Worm (Caenorhabditis elegans): ENCODE results near the gene nhr-228.

nhr-228 gene

DNA sequence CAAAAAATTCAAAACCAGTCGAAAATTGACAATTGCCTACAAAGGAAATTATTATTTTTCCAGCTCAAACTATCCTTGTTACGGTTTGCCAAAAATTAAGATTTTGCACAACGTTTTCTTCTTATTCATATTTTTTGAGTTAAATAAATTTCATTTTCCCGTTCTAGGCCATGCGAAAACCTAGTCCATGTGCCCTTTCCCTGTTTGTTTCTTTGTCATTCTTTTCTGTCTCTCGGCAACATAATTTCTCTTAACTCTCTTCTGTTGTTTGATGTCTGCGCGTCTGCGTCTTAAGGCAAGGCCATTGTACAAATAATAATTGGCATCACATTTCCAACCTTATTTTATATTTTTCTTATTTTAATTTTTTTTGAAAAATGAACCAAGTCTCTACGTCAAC, at the start of gene nhr-228 (continued):
- no peak for TF ChIP-seq pat-9 (tag; optimal IDR thresholded peaks at IDR 0.05)
- no peak for TF ChIP-seq ceh-6 (GFP tag; optimal IDR thresholded peaks at IDR 0.05)
- no peak for TF ChIP-seq pqm-1 (tag; optimal IDR thresholded peaks at IDR 0.05)

DNA sequence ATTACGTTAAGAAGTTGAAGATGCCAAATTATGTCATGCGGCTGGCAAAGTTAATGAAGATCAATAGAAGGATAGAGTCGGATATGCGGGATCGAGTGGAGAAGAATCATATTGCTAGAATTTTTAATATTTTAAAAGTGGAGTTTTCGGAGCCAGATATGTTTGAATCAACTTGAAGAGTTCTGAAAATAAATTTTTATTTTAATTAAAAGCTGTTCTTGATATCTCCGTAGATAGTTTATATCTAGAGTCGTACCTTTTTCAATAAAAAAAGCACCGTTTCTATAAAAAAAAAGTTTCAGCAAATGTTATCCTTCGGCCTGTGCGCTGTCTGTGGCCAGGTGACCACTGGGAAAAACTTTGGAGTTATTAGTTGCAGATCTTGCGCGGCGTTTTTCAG, 48.4 kb upstream of the nhr-228 start, which contains the start of gene nhr-96:
nhr-96 (plus strand) TSS at position 301 of the 400 bp plus-strand sequence.
- TF ChIP-seq ceh-6 (GFP tag; optimal IDR thresholded peaks at IDR 0.05) (no peak), Y22D7AL.16 (tag; optimal IDR thresholded peaks at IDR 0.05) (no peak), dve-1 (tag; optimal IDR thresholded peaks at IDR 0.05) (no peak), nhr-11 (tag; optimal IDR thresholded peaks at IDR 0.05) (no peak), madf-2 (tag; optimal IDR thresholded peaks at IDR 0.05) (no peak), ceh-34 (tag; optimal IDR thresholded peaks at IDR 0.05) (no peak), ama-1 (optimal IDR thresholded peaks at IDR 0.05) (no peak), zip-5 (tag; optimal IDR thresholded peaks at IDR 0.05) (no peak), F13H6.1 (tag; optimal IDR thresholded peaks at IDR 0.05) (no peak)

DNA sequence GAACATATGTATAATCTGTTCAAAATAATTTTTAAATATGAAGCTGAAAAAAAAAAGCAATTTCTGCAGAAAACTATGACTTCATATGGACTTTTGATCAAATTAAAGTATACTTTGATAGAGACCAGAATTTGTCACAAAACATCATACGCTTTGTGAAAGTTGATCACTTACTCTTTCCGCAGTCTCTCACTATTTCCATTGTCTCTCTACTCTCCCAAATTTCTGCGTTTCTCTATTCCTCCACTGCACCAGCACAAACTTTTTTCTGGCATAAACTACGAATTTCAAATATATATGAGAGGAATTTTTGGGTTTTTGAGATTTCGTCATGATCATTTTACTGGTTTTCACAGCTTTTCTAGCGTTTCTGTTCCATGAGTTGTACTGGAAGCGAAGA, 45.7 kb upstream of the nhr-228 start, which contains the start of gene cyp-33C4:
cyp-33C4 (plus strand) TSS at position 293 of the 400 bp plus-strand sequence.
- TF ChIP-seq ceh-22 (tag; optimal IDR thresholded peaks at IDR 0.05) (no peak), rnt-1 (tag; optimal IDR thresholded peaks at IDR 0.05) (no peak), ceh-19 (GFP tag; optimal IDR thresholded peaks at IDR 0.05) (no peak), fax-1 (tag; optimal IDR thresholded peaks at IDR 0.05) (no peak), Y22D7AL.16 (tag; optimal IDR thresholded peaks at IDR 0.05) (no peak), elt-2 (tag; optimal IDR thresholded peaks at IDR 0.05) (no peak)

DNA sequence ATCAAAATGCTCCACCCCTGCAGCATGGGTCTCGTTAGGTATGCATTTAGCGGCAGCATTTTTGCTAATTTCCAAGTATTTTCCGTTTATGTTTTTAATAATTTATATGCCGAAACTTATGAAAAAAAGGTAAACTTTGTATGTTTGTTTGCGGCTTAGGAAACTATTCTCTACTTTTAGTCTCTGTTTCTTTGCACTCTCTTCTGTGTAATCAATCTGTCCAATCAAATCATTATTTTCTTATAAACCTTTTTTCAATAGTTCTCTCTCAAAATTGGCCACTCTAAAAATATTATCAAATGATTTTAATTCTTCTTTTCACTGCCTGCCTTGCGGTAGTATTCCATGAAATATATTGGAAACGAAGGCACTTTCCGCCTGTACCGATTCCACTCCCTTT, 43.5 kb upstream of the nhr-228 start:
- TF ChIP-seq sdc-2 (tag; optimal IDR thresholded peaks at IDR 0.05) = no peak
- no peak for TF ChIP-seq ztf-16 (tag; optimal IDR thresholded peaks at IDR 0.05)
- no peak for TF ChIP-seq madf-2 (tag; optimal IDR thresholded peaks at IDR 0.05)
- TF ChIP-seq hlh-8 (tag; optimal IDR thresholded peaks at IDR 0.05) = no peak
- no peak for TF ChIP-seq pqm-1 (tag; optimal IDR thresholded peaks at IDR 0.05)
- TF ChIP-seq sox-4 (tag; optimal IDR thresholded peaks at IDR 0.05) = no peak
- TF ChIP-seq unc-55 (GFP tag; optimal IDR thresholded peaks at IDR 0.05) = no peak
- TF ChIP-seq che-1 (tag; optimal IDR thresholded peaks at IDR 0.05) = no peak
- no peak for TF ChIP-seq sox-2 (GFP tag; IDR thresholded peaks at IDR 0.05)
- no peak for TF ChIP-seq ceh-24 (tag; optimal IDR thresholded peaks at IDR 0.05)
- TF ChIP-seq nhr-11 (tag; optimal IDR thresholded peaks at IDR 0.05) = no peak
- TF ChIP-seq eyg-1 (tag; optimal IDR thresholded peaks at IDR 0.05) = no peak
- no peak for TF ChIP-seq mec-3 (tag; optimal IDR thresholded peaks at IDR 0.05; ENCODE audit: borderline replicate concordance)

DNA sequence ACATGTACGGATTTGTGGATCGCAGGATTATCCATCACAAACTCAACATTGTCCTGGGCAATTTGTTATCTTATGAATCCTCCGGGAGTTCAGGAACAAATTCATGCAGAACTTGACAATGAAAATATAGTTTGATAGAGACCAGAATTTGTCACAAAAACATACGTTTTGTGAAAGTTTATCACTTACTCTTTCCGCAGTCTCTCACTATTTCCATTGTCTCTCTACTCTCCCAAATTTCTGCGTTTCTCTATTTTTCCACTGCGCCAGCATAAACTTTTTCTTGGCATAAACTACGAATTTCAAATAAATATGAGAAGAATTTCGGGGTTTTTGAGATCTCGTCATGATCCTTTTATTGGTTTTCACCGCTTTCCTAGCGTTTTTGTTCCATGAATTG, 38.9 kb upstream of the nhr-228 start, which contains the start of gene cyp-33C3:
cyp-33C3 (plus strand) TSS at position 149 of the 400 bp plus-strand sequence.
- TF ChIP-seq unc-3 (GFP tag; conservative IDR thresholded peaks at IDR 0.05) (no peak), unc-3 (tag; optimal IDR thresholded peaks at IDR 0.05) (no peak), ceh-19 (GFP tag; optimal IDR thresholded peaks at IDR 0.05) (no peak), sox-2 (GFP tag; IDR thresholded peaks at IDR 0.05) (no peak), elt-4 (tag; optimal IDR thresholded peaks at IDR 0.05) (no peak), pha-2 (tag; optimal IDR thresholded peaks at IDR 0.05) (no peak), ceh-34 (tag; optimal IDR thresholded peaks at IDR 0.05) (no peak), hlh-30 (tag; optimal IDR thresholded peaks at IDR 0.05; ENCODE audit: insufficient read depth) (no peak), K02D7.2 (tag; optimal IDR thresholded peaks at IDR 0.05) (no peak), tbx-2 (tag; optimal IDR thresholded peaks at IDR 0.05) (no peak), ref-2 (tag; optimal IDR thresholded peaks at IDR 0.05) (no peak), ztf-16 (tag; optimal IDR thresholded peaks at IDR 0.05) (no peak), sdc-2 (tag; optimal IDR thresholded peaks at IDR 0.05) (no peak), ceh-45 (GFP tag; IDR thresholded peaks at IDR 0.05) (no peak), ttx-3 (tag; optimal IDR thresholded peaks at IDR 0.05) (no peak), F13H6.1 (tag; optimal IDR thresholded peaks at IDR 0.05) (no peak), lin-11 (tag; optimal IDR thresholded peaks at IDR 0.05) (no peak), unc-86 (tag; optimal IDR thresholded peaks at IDR 0.05) (no peak), ceh-22 (tag; optimal IDR thresholded peaks at IDR 0.05) (no peak)
